Fruit fly (Drosophila melanogaster): ENCODE data around the gene pasha.

DNA sequence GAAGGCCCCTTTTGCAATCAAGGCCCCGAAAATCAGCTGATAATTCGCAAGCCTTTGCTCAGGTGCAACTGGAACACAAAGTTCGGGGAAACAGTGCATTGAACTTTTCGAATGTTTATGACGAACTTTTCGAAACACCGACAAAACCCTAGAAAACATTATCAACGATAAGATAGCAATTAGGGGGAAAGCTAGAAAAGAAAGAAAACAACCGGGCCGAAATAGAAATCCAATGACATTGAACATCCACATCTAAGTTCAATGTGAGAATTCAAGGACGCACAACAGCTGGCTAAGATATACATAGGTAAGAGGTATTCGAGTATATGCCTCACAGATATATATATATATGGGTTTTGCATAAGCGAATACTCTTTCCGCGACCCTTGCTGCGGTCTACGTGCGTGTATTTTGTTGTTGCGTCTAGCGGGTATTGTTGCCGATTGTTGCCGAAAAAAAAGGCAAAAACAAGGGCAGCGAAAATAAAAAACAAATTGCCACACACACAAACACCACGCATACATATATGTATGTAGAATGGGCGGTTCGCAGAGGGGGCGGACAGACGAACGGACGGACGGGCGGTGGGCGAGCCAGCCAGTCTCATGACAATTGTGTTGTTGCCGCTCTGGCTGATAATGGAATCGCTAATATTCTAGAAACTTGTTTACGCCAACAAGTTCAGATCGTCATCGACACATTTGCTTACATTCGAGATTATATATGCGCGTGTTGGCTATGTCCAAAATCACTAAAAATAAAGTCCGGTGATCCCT lies 18.1 kb upstream of the pasha start:
- TF ChIP-seq Hr39 (GFP tag; optimal IDR thresholded peaks at IDR 0.05), result no peak
- no peak for TF ChIP-seq CG3032 (tag; optimal IDR thresholded peaks at IDR 0.05)
- TF ChIP-seq achi (GFP tag; optimal IDR thresholded peaks at IDR 0.05), result no peak
- no peak for TF ChIP-seq Gug (GFP tag; IDR thresholded peaks at IDR 0.05)
- no peak for TF ChIP-seq CG15336 (GFP tag; IDR thresholded peaks at IDR 0.05)
- no peak for TF ChIP-seq salr (GFP tag; optimal IDR thresholded peaks at IDR 0.05)

All from whole organism, prepupa.